Fruit fly (Drosophila melanogaster) whole organism, wandering third instar larva: ENCODE results near the gene nab.

Source experiments
- CrebA ChIP-seq: fragments of 200-800 bp; sonication (Bioruptor generic); optimal IDR thresholded peaks from 2 replicates; lab custom pipeline; 2016; ENCODE audit warnings: missing biosample characterization, mild to moderate bottlenecking, missing genetic modification characterization, borderline replicate concordance
- Dfd ChIP-seq: fragments of >200 bp; optimal IDR thresholded peaks from 2 replicates; lab custom pipeline; 2017; ENCODE audit warnings: missing biosample characterization, missing genetic modification characterization
- GATAd ChIP-seq: sonication (Bioruptor generic); optimal IDR thresholded peaks from 2 replicates; lab custom pipeline; 2016; ENCODE audit warnings: missing biosample characterization, missing genetic modification characterization
- Mio ChIP-seq: sonication (Bioruptor generic); optimal IDR thresholded peaks from 2 replicates; lab custom pipeline; 2016; ENCODE audit warnings: missing biosample characterization, missing genetic modification characterization
- Rel ChIP-seq, 2 experiments: fragments of 200-800 bp; sonication (Bioruptor generic) in 1 of 2; optimal IDR thresholded peaks; 2 replicates in 1 of 2; 3 replicates in 1 of 2; lab custom pipeline; 2016 to 2019; ENCODE audit warnings: mild to moderate bottlenecking in 2 of 2, missing biosample characterization in 2 of 2, missing genetic modification characterization in 2 of 2, moderate library complexity in 1 of 2
- Sp1 ChIP-seq: fragments of 200-800 bp; sonication (Bioruptor generic); optimal IDR thresholded peaks from 3 replicates; lab custom pipeline; 2019; ENCODE audit warnings: missing biosample characterization, mild to moderate bottlenecking, missing genetic modification characterization, moderate library complexity
- br ChIP-seq: fragments of 200-800 bp; sonication (Bioruptor generic); optimal IDR thresholded peaks from 2 replicates; lab custom pipeline; 2016; ENCODE audit warnings: missing biosample characterization, missing genetic modification characterization
- brk ChIP-seq: fragments of 200-800 bp; sonication (Bioruptor generic); optimal IDR thresholded peaks from 2 replicates; lab custom pipeline; 2016; ENCODE audit warnings: missing biosample characterization, mild to moderate bottlenecking, missing genetic modification characterization
- h ChIP-seq: fragments of 200-800 bp; sonication (Bioruptor generic); optimal IDR thresholded peaks from 3 replicates; lab custom pipeline; 2016; ENCODE audit warnings: missing biosample characterization, mild to moderate bottlenecking, missing genetic modification characterization
- pan ChIP-seq: fragments of >200 bp; optimal IDR thresholded peaks from 2 replicates; lab custom pipeline; 2017
- psq ChIP-seq: fragments of 200-800 bp; sonication (Bioruptor generic); optimal IDR thresholded peaks from 3 replicates; lab custom pipeline; 2017; ENCODE audit warnings: missing biosample characterization, mild to moderate bottlenecking, missing genetic modification characterization, moderate library complexity
- rgr ChIP-seq: fragments of 200-800 bp; sonication (Bioruptor generic); optimal IDR thresholded peaks from 3 replicates; lab custom pipeline; 2016; ENCODE audit warnings: missing biosample characterization, mild to moderate bottlenecking, missing genetic modification characterization
- usp ChIP-seq: fragments of >200 bp; optimal IDR thresholded peaks from 2 replicates; lab custom pipeline; 2017; ENCODE audit warnings: missing biosample characterization, missing genetic modification characterization

- TF ChIP-seq h (GFP tag; lab: Kevin White, UChicago) (no peak), brk (GFP tag; lab: Kevin White, UChicago) (no peak), Mio (GFP tag; lab: Kevin White, UChicago) (no peak), rgr (no peak), br (GFP tag; lab: Kevin White, UChicago) (no peak), psq (GFP tag; lab: Kevin White, UChicago) (no peak), CrebA (no peak), Sp1 (GFP tag; lab: Kevin White, UChicago) (no peak), Rel (GFP tag; optimal IDR thresholded peaks at IDR 0.05; lab: Kevin White, UChicago) (no peak), Rel (tag; optimal IDR thresholded peaks at IDR 0.05; lab: Kevin White, UChicago) (no peak), pan (lab: Kevin White, UChicago) (no peak), usp (GFP tag; lab: Kevin White, UChicago) (no peak), GATAd (GFP tag; lab: Kevin White, UChicago) (no peak), Dfd (GFP tag; lab: Kevin White, UChicago) (no peak)
Observed at dm6 chr3L:4167353-4167842, 6.7 kb upstream of the nab start, which contains the start of gene mas.
